Worm (Caenorhabditis elegans): ENCODE results near the gene grl-10.

DNA sequence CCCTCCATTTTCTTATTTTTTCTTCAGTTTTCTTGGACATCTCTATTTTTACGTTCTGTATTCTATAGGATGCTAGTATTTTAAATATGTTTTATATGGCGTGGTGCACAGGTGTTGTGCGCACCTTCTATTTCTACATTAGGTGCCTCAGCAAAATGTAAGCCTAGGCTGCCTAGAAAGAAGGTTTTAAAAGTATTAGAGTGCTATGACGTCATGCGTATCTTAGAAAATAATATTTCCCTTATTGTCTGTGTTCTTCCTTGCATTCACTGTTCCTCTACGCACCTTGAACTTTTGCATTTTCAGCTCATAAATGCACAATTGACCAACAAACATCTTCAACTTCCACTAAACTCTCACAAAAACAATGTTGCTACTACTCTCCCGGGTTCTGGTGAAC, 3.4 kb upstream of the grl-10 start, which contains the start of gene frpr-3:
- TF ChIP-seq arid-1 (GFP tag; conservative IDR thresholded peaks at IDR 0.05) (no peak), dve-1 (tag; optimal IDR thresholded peaks at IDR 0.05; ENCODE audit: insufficient read depth) (no peak), ama-1 (optimal IDR thresholded peaks at IDR 0.05) (no peak), lin-29 (GFP tag; IDR thresholded peaks at IDR 0.05) (no peak), F37D6.2 (tag; optimal IDR thresholded peaks at IDR 0.05) (no peak), F49E8.2 (tag; optimal IDR thresholded peaks at IDR 0.05; ENCODE audit: borderline replicate concordance) (no peak), ces-1 (GFP tag; optimal IDR thresholded peaks at IDR 0.05) (no peak), unc-62 (GFP tag; optimal IDR thresholded peaks at IDR 0.05 in 1 of 2) (no peak), unc-62 (tag; optimal IDR thresholded peaks at IDR 0.05) (no peak), ceh-82 (tag; optimal IDR thresholded peaks at IDR 0.05) (no peak), zip-11 (GFP tag; IDR thresholded peaks at IDR 0.05) (no peak)
